Worm (Caenorhabditis elegans): ENCODE data around the gene Y105C5A.1272.

Y105C5A.1272 gene

ce11 chrIV:15687825-15688224 lies 41.0 kb downstream of the Y105C5A.1272 start:
- no peak for TF ChIP-seq nhr-28 (tag; optimal IDR thresholded peaks at IDR 0.05)
- no peak for TF ChIP-seq nhr-20 (tag; optimal IDR thresholded peaks at IDR 0.05)
- TF ChIP-seq fkh-8 (tag; optimal IDR thresholded peaks at IDR 0.05) = peak; percentile 34
- TF ChIP-seq nhr-90 (tag; optimal IDR thresholded peaks at IDR 0.05; ENCODE audit: poor library complexity) = no peak
- TF ChIP-seq sox-4 (tag; optimal IDR thresholded peaks at IDR 0.05) = no peak
- no peak for TF ChIP-seq efl-3 (GFP tag; optimal IDR thresholded peaks at IDR 0.05)
- peak; percentile 26 for TF ChIP-seq nhr-47 (tag; optimal IDR thresholded peaks at IDR 0.05)
- no peak for TF ChIP-seq unc-130 (tag; optimal IDR thresholded peaks at IDR 0.05)
- peak; percentile 97 for TF ChIP-seq hlh-4 (tag; optimal IDR thresholded peaks at IDR 0.05)

- TF ChIP-seq fkh-8 (tag; optimal IDR thresholded peaks at IDR 0.05) = peak; percentile 30
- no peak for TF ChIP-seq egl-27 (tag; optimal IDR thresholded peaks at IDR 0.05)
- TF ChIP-seq unc-30 (tag; optimal IDR thresholded peaks at IDR 0.05) = no peak
- no peak for TF ChIP-seq pax-3 (tag; optimal IDR thresholded peaks at IDR 0.05)
- no peak for TF ChIP-seq mdl-1 (tag; optimal IDR thresholded peaks at IDR 0.05)
- TF ChIP-seq unc-86 (tag; optimal IDR thresholded peaks at IDR 0.05) = no peak
- TF ChIP-seq nhr-85 (tag) = peak; percentile 45
- peak; percentile 27 for TF ChIP-seq hlh-4 (tag; optimal IDR thresholded peaks at IDR 0.05)
- peak; percentile 6 for TF ChIP-seq pqm-1 (tag; optimal IDR thresholded peaks at IDR 0.05)
- TF ChIP-seq elt-2 (tag; optimal IDR thresholded peaks at IDR 0.05) = peak; percentile 57
- no peak for TF ChIP-seq efl-1 (optimal IDR thresholded peaks at IDR 0.05)
- peak in 1 of 2 experiments; percentile 87 for TF ChIP-seq efl-1 (GFP tag; optimal IDR thresholded peaks at IDR 0.05 in 1 of 2)
These were observed 42.0 kb downstream of the Y105C5A.1272 start, which contains the start of gene Y105C5A.15 for ce11 chrIV:15688524-15689479. Gene Y105C5A.15, plus strand, starts transcription at chrIV:15689201.

- TF ChIP-seq fos-1 (tag; optimal IDR thresholded peaks at IDR 0.05) = no peak
- no peak for TF ChIP-seq efl-1 (optimal IDR thresholded peaks at IDR 0.05)
- TF ChIP-seq efl-1 (GFP tag; optimal IDR thresholded peaks at IDR 0.05 in 1 of 2) = peak in 1 of 2 experiments; percentile 75
- TF ChIP-seq snpc-4 (tag; optimal IDR thresholded peaks at IDR 0.05) = peak; percentile 68
These were observed 45.0 kb downstream of the Y105C5A.1272 start for ce11 chrIV:15691829-15692228.

ce11 chrIV:15693268-15693667 lies 46.5 kb downstream of the Y105C5A.1272 start:
- TF ChIP-seq egl-13 (tag; optimal IDR thresholded peaks at IDR 0.05) = no peak
- TF ChIP-seq unc-30 (tag; optimal IDR thresholded peaks at IDR 0.05) = no peak
- TF ChIP-seq nhr-11 (tag; optimal IDR thresholded peaks at IDR 0.05) = no peak
- TF ChIP-seq swsn-7 (tag; optimal IDR thresholded peaks at IDR 0.05) = no peak
- TF ChIP-seq nhr-90 (tag; optimal IDR thresholded peaks at IDR 0.05; ENCODE audit: poor library complexity) = peak; percentile 40
- no peak for TF ChIP-seq sup-37 (GFP tag; optimal IDR thresholded peaks at IDR 0.05)
- TF ChIP-seq nhr-71 (tag; optimal IDR thresholded peaks at IDR 0.05) = peak; percentile 15
- TF ChIP-seq aha-1 (tag; optimal IDR thresholded peaks at IDR 0.05) = no peak
- peak; percentile 36 for TF ChIP-seq nhr-47 (tag; optimal IDR thresholded peaks at IDR 0.05)
- peak; percentile 42 for TF ChIP-seq lin-14 (GFP tag; optimal IDR thresholded peaks at IDR 0.05)
- no peak for TF ChIP-seq elt-3 (tag; optimal IDR thresholded peaks at IDR 0.05)
- no peak for TF ChIP-seq mdl-1 (tag; optimal IDR thresholded peaks at IDR 0.05)
- TF ChIP-seq hlh-17 (GFP tag; optimal IDR thresholded peaks at IDR 0.05; ENCODE audit: borderline replicate concordance) = no peak
- TF ChIP-seq C04F5.9 (tag; optimal IDR thresholded peaks at IDR 0.05) = no peak
- peak; percentile 34 for TF ChIP-seq snu-23 (GFP tag; optimal IDR thresholded peaks at IDR 0.05)
- no peak for TF ChIP-seq pax-3 (tag; optimal IDR thresholded peaks at IDR 0.05)
- no peak for TF ChIP-seq vab-15 (tag; optimal IDR thresholded peaks at IDR 0.05)
- no peak for TF ChIP-seq unc-62 (GFP tag; optimal IDR thresholded peaks at IDR 0.05)
- TF ChIP-seq ceh-8 (GFP tag; optimal IDR thresholded peaks at IDR 0.05) = no peak
- no peak for TF ChIP-seq ama-1 (optimal IDR thresholded peaks at IDR 0.05)
- TF ChIP-seq mep-1 (tag; optimal IDR thresholded peaks at IDR 0.05) = no peak
- no peak for TF ChIP-seq fkh-8 (tag; optimal IDR thresholded peaks at IDR 0.05)
- peak in 1 of 2 experiments; percentile 20 for TF ChIP-seq lsy-2 (tag; optimal IDR thresholded peaks at IDR 0.05)
- TF ChIP-seq irx-1 (tag; optimal IDR thresholded peaks at IDR 0.05) = no peak
- peak; percentile 51 for TF ChIP-seq dsc-1 (tag; optimal IDR thresholded peaks at IDR 0.05)
- TF ChIP-seq isw-1 (GFP tag; IDR thresholded peaks at IDR 0.05) = no peak
